Worm (Caenorhabditis elegans) whole organism, dauer: ENCODE results near the gene top-3.

Experiments
- unc-62 ChIP-seq: sonication (generic microtip); optimal IDR thresholded peaks from 2 replicates; lab custom pipeline; 2017; ENCODE audit warnings: missing biosample characterization, missing genetic modification reagents, missing genetic modification characterization

top-3 gene

ce11 chrIII:11949276-11949879 lies 10.6 kb downstream of the top-3 start:
- TF ChIP-seq unc-62 (GFP tag; lab: Kevin White, UChicago): no peak

- no peak for TF ChIP-seq unc-62 (GFP tag; lab: Kevin White, UChicago)
These were observed 11.5 kb downstream of the top-3 start for ce11 chrIII:11948437-11948836.

- TF ChIP-seq unc-62 (GFP tag; lab: Kevin White, UChicago): no peak
These were observed 12.5 kb downstream of the top-3 start for ce11 chrIII:11947527-11947926.

ce11 chrIII:11946973-11947372 lies 13.0 kb downstream of the top-3 start, which contains the start of gene Y56A3A.7:
Gene Y56A3A.7, minus strand, starts transcription at chrIII:11947019.
- no peak for TF ChIP-seq unc-62 (GFP tag; lab: Kevin White, UChicago)

ce11 chrIII:11946062-11946749 lies 13.8 kb downstream of the top-3 start:
- no peak for TF ChIP-seq unc-62 (GFP tag; lab: Kevin White, UChicago)

ce11 chrIII:11942664-11943063 lies 17.3 kb downstream of the top-3 start:
- TF ChIP-seq unc-62 (GFP tag; lab: Kevin White, UChicago): no peak

ce11 chrIII:11938525-11938924 lies 21.5 kb downstream of the top-3 start:
- no peak for TF ChIP-seq unc-62 (GFP tag; lab: Kevin White, UChicago)

ce11 chrIII:11937911-11938310 lies 22.1 kb downstream of the top-3 start:
- TF ChIP-seq unc-62 (GFP tag; lab: Kevin White, UChicago): no peak

ce11 chrIII:11936668-11937276 lies 23.2 kb downstream of the top-3 start:
- TF ChIP-seq unc-62 (GFP tag; lab: Kevin White, UChicago): no peak

ce11 chrIII:11935948-11936280 lies 24.1 kb downstream of the top-3 start:
- TF ChIP-seq unc-62 (GFP tag; lab: Kevin White, UChicago): no peak

- TF ChIP-seq unc-62 (GFP tag; lab: Kevin White, UChicago): no peak
These were observed 24.7 kb downstream of the top-3 start for ce11 chrIII:11935032-11935947.

- TF ChIP-seq unc-62 (GFP tag; lab: Kevin White, UChicago): no peak
These were observed 26.4 kb downstream of the top-3 start, which contains the start of gene dolk-1 for ce11 chrIII:11933539-11933938. Gene dolk-1, minus strand, starts transcription at chrIII:11933639.

- TF ChIP-seq unc-62 (GFP tag; lab: Kevin White, UChicago): no peak
These were observed 28.0 kb downstream of the top-3 start for ce11 chrIII:11931960-11932359.

- TF ChIP-seq unc-62 (GFP tag; lab: Kevin White, UChicago): no peak
These were observed 29.1 kb downstream of the top-3 start for ce11 chrIII:11930899-11931298.

- TF ChIP-seq unc-62 (GFP tag; lab: Kevin White, UChicago): no peak
These were observed 36.4 kb downstream of the top-3 start, which contains the start of gene nft-1 for ce11 chrIII:11923586-11923985. Gene nft-1, plus strand, starts transcription at chrIII:11923886.
